Worm (Caenorhabditis elegans): ENCODE measurements around the gene B0250.7.

Gene B0250.7

ce11 chrV:20475830-20476229 lies at the start of gene B0250.7:
Gene B0250.7, minus strand, starts transcription at chrV:20476061.
- no peak for TF ChIP-seq rcor-1 (GFP tag; IDR thresholded peaks at IDR 0.05)
- no peak for TF ChIP-seq zfh-2 (GFP tag; conservative IDR thresholded peaks at IDR 0.05)
- no peak for TF ChIP-seq mcd-1 (GFP tag; IDR thresholded peaks at IDR 0.05)
- TF ChIP-seq mes-4 (tag; optimal IDR thresholded peaks at IDR 0.05), result no peak
- TF ChIP-seq ztf-26 (tag; optimal IDR thresholded peaks at IDR 0.05), result no peak
- no peak for TF ChIP-seq B0019.2 (GFP tag; conservative IDR thresholded peaks at IDR 0.05)
- no peak for TF ChIP-seq sea-2 (GFP tag; IDR thresholded peaks at IDR 0.05)
- TF ChIP-seq bed-1 (GFP tag; IDR thresholded peaks at IDR 0.05), result no peak
- TF ChIP-seq madf-8 (GFP tag; conservative IDR thresholded peaks at IDR 0.05), result no peak
- TF ChIP-seq bed-2 (GFP tag; IDR thresholded peaks at IDR 0.05), result no peak
- TF ChIP-seq lin-40 (tag; optimal IDR thresholded peaks at IDR 0.05), result no peak

ce11 chrV:20522219-20522618 lies 46.4 kb upstream of the B0250.7 start, which contains the start of the genes Y38H6C.9 and fbxa-150:
Gene Y38H6C.9, minus strand, starts transcription at chrV:20522270.
Gene fbxa-150, plus strand, starts transcription at chrV:20522598.
- no peak for TF ChIP-seq tbx-9 (tag; optimal IDR thresholded peaks at IDR 0.05; ENCODE audit: borderline replicate concordance)
- no peak for TF ChIP-seq F22D6.2 (tag; optimal IDR thresholded peaks at IDR 0.05)
- no peak for TF ChIP-seq hsf-1 (GFP tag; IDR thresholded peaks at IDR 0.05)
- TF ChIP-seq Y79H2A.3 (GFP tag; conservative IDR thresholded peaks at IDR 0.05), result no peak
- TF ChIP-seq hmg-1.2 (GFP tag; IDR thresholded peaks at IDR 0.05), result peak; percentile 77; the same call in 1 of the 2 replicates
- TF ChIP-seq cebp-1 (GFP tag; IDR thresholded peaks at IDR 0.05), result peak; percentile 92
- TF ChIP-seq cebp-1 (tag; optimal IDR thresholded peaks at IDR 0.05), result peak; percentile 99

ce11 chrV:20518927-20519326 lies 43.1 kb upstream of the B0250.7 start, which contains the start of gene Y38H6C.25:
Gene Y38H6C.25, plus strand, starts transcription at chrV:20519227.
- TF ChIP-seq F10E7.11 (tag; optimal IDR thresholded peaks at IDR 0.05) (no peak), madf-3 (GFP tag; IDR thresholded peaks at IDR 0.05) (no peak), him-1 (tag; optimal IDR thresholded peaks at IDR 0.05) (no peak), pbrm-1 (GFP tag; IDR thresholded peaks at IDR 0.05) (no peak), nhr-120 (GFP tag; IDR thresholded peaks at IDR 0.05) (no peak), B0336.3 (GFP tag; IDR thresholded peaks at IDR 0.05) (no peak), egrh-3 (GFP tag; IDR thresholded peaks at IDR 0.05) (no peak), efl-1 (GFP tag; optimal IDR thresholded peaks at IDR 0.05) (no peak), nhr-90 (tag; optimal IDR thresholded peaks at IDR 0.05) (no peak), Y53G8AR.9 (GFP tag; conservative IDR thresholded peaks at IDR 0.05) (no peak), K11D2.4 (GFP tag; IDR thresholded peaks at IDR 0.05) (no peak), bed-2 (GFP tag; IDR thresholded peaks at IDR 0.05) (no peak), egl-44 (GFP tag; IDR thresholded peaks at IDR 0.05) (no peak), aptf-3 (GFP tag; IDR thresholded peaks at IDR 0.05) (no peak), dpff-1 (tag; optimal IDR thresholded peaks at IDR 0.05) (no peak), ztf-3 (GFP tag; optimal IDR thresholded peaks at IDR 0.05) (no peak), B0019.2 (GFP tag; conservative IDR thresholded peaks at IDR 0.05) (no peak)

- no peak for TF ChIP-seq B0336.3 (GFP tag; IDR thresholded peaks at IDR 0.05)
- peak; percentile 36; the same call in 1 of the 2 replicates for TF ChIP-seq zfh-2 (GFP tag; conservative IDR thresholded peaks at IDR 0.05)
Measured at ce11 chrV:20517005-20517404, 41.1 kb upstream of the B0250.7 start.

- TF ChIP-seq F52B5.7 (tag; optimal IDR thresholded peaks at IDR 0.05) (no peak), attf-6 (GFP tag; IDR thresholded peaks at IDR 0.05) (no peak), ceh-91 (GFP tag; IDR thresholded peaks at IDR 0.05) (no peak), T26A5.8 (tag; optimal IDR thresholded peaks at IDR 0.05) (no peak), repo-1 (tag; optimal IDR thresholded peaks at IDR 0.05) (no peak), tlf-1 (GFP tag; optimal IDR thresholded peaks at IDR 0.05) (no peak)
Measured at ce11 chrV:20514483-20514882, 38.6 kb upstream of the B0250.7 start.
